Fruit fly (Drosophila melanogaster): ENCODE data around the gene cype.

The cype gene

dm6 chr2L:5300237-5300668, 26.8 kb upstream of the cype start:
- TF ChIP-seq CG31627 (GFP tag; optimal IDR thresholded peaks at IDR 0.05) (no peak), Blimp-1 (GFP tag; optimal IDR thresholded peaks at IDR 0.05) (peak; percentile 77), Eip93F (GFP tag; optimal IDR thresholded peaks at IDR 0.05) (no peak), Met (GFP tag; optimal IDR thresholded peaks at IDR 0.05) (peak; percentile 52), svp (GFP tag) (peak; percentile 52)

- TF ChIP-seq CG10631 (GFP tag; optimal IDR thresholded peaks at IDR 0.05) (no peak), Sox15 (GFP tag; optimal IDR thresholded peaks at IDR 0.05) (no peak), svp (GFP tag) (peak; percentile 66), CG3919 (GFP tag; optimal IDR thresholded peaks at IDR 0.05) (no peak), acj6 (GFP tag; optimal IDR thresholded peaks at IDR 0.05) (no peak), Eip75B (GFP tag; optimal IDR thresholded peaks at IDR 0.05) (peak; percentile 43), fkh (GFP tag; optimal IDR thresholded peaks at IDR 0.05) (no peak), Blimp-1 (GFP tag; optimal IDR thresholded peaks at IDR 0.05) (peak; percentile 16), CG9139 (GFP tag; optimal IDR thresholded peaks at IDR 0.05) (no peak), CG32006 (GFP tag; optimal IDR thresholded peaks at IDR 0.05) (no peak), CG6854 (GFP tag; optimal IDR thresholded peaks at IDR 0.05) (peak; percentile 12), Hr4 (GFP tag; optimal IDR thresholded peaks at IDR 0.05) (no peak), CG16779 (tag; optimal IDR thresholded peaks at IDR 0.05) (no peak), ss (GFP tag; optimal IDR thresholded peaks at IDR 0.05) (peak; percentile 32), eg (GFP tag; IDR thresholded peaks at IDR 0.05) (0 out of 3 replicates have a peak, but pooled peaks have one; percentile 16), CG6276 (GFP tag; optimal IDR thresholded peaks at IDR 0.05) (peak; percentile 1), dac (GFP tag; optimal IDR thresholded peaks at IDR 0.05) (no peak), Hr38 (GFP tag; optimal IDR thresholded peaks at IDR 0.05) (no peak), Ets96B (tag; optimal IDR thresholded peaks at IDR 0.05) (no peak), Sox14 (GFP tag; optimal IDR thresholded peaks at IDR 0.05) (peak; percentile 6), CG1621 (tag; optimal IDR thresholded peaks at IDR 0.05) (no peak), CG8319 (GFP tag; optimal IDR thresholded peaks at IDR 0.05) (no peak), dsx (GFP tag; optimal IDR thresholded peaks at IDR 0.05; ENCODE audit: poor library complexity, severe bottlenecking) (peak; percentile 13), Eip78C (GFP tag) (peak; percentile 22), CG6163 (GFP tag; IDR thresholded peaks at IDR 0.05) (peak; percentile 13; the same call in 1 of the 3 replicates), CG31627 (GFP tag; optimal IDR thresholded peaks at IDR 0.05) (no peak), CG6808 (GFP tag; optimal IDR thresholded peaks at IDR 0.05) (no peak), CG3032 (tag; optimal IDR thresholded peaks at IDR 0.05) (no peak), Hr39 (GFP tag; optimal IDR thresholded peaks at IDR 0.05) (no peak), fd59A (GFP tag; optimal IDR thresholded peaks at IDR 0.05) (no peak)
These were observed 26.0 kb upstream of the cype start for dm6 chr2L:5300785-5301616.

- TF ChIP-seq CG7368 (GFP tag; optimal IDR thresholded peaks at IDR 0.05) (no peak), Sox15 (GFP tag; optimal IDR thresholded peaks at IDR 0.05) (no peak), OdsH (GFP tag; optimal IDR thresholded peaks at IDR 0.05) (peak; percentile 49), CG4318 (GFP tag; optimal IDR thresholded peaks at IDR 0.05) (peak; percentile 18), acj6 (GFP tag; optimal IDR thresholded peaks at IDR 0.05) (peak; percentile 12), CG8632 (GFP tag; optimal IDR thresholded peaks at IDR 0.05) (no peak), CG1621 (tag; optimal IDR thresholded peaks at IDR 0.05) (no peak), fkh (GFP tag; optimal IDR thresholded peaks at IDR 0.05) (no peak), CG3032 (tag; optimal IDR thresholded peaks at IDR 0.05) (peak; percentile 5), Met (GFP tag; optimal IDR thresholded peaks at IDR 0.05) (no peak), CG8119 (GFP tag; IDR thresholded peaks at IDR 0.05) (no peak), Hr39 (GFP tag; optimal IDR thresholded peaks at IDR 0.05) (peak; percentile 31), eg (GFP tag; IDR thresholded peaks at IDR 0.05) (peak; percentile 16; the same call in 2 of the 3 replicates), CG34406 (GFP tag; optimal IDR thresholded peaks at IDR 0.05) (peak; percentile 20), Ets21C (GFP tag; optimal IDR thresholded peaks at IDR 0.05) (no peak), spab (GFP tag; optimal IDR thresholded peaks at IDR 0.05) (no peak), cyc (GFP tag; optimal IDR thresholded peaks at IDR 0.05) (no peak), CG6276 (GFP tag; optimal IDR thresholded peaks at IDR 0.05) (no peak), net (GFP tag; optimal IDR thresholded peaks at IDR 0.05) (no peak), svp (GFP tag) (peak; percentile 68), CG6792 (GFP tag; optimal IDR thresholded peaks at IDR 0.05) (peak; percentile 16), lz (GFP tag; optimal IDR thresholded peaks at IDR 0.05) (peak; percentile 31), dsx (GFP tag; optimal IDR thresholded peaks at IDR 0.05; ENCODE audit: poor library complexity, severe bottlenecking) (no peak), topi (GFP tag; optimal IDR thresholded peaks at IDR 0.05) (peak; percentile 24), CG31627 (GFP tag; optimal IDR thresholded peaks at IDR 0.05) (peak; percentile 15), salr (GFP tag; optimal IDR thresholded peaks at IDR 0.05) (no peak)
These were observed 24.7 kb upstream of the cype start for dm6 chr2L:5302284-5302683.
